Fruit fly (Drosophila melanogaster): Measurements from ENCODE around the gene CG4374.

CG4374 gene

dm6 chr3R:23388798-23389197 lies 83.3 kb downstream of the CG4374 start, which contains the start of gene CG31515:
TSS of gene CG31515 (minus strand) at chr3R:23388898.
- no peak for TF ChIP-seq h (GFP tag; optimal IDR thresholded peaks at IDR 0.05)
- no peak for TF ChIP-seq br (GFP tag; optimal IDR thresholded peaks at IDR 0.05)
- TF ChIP-seq Hr78 (GFP tag; optimal IDR thresholded peaks at IDR 0.05), result no peak
- no peak for TF ChIP-seq jim (GFP tag; optimal IDR thresholded peaks at IDR 0.05)
- no peak for TF ChIP-seq usp (GFP tag; optimal IDR thresholded peaks at IDR 0.05)
- no peak for TF ChIP-seq HLH106 (tag; optimal IDR thresholded peaks at IDR 0.05)

- TF ChIP-seq Sp1 (GFP tag; optimal IDR thresholded peaks at IDR 0.05) (no peak), woc (GFP tag; optimal IDR thresholded peaks at IDR 0.05) (no peak), foxo (GFP tag; optimal IDR thresholded peaks at IDR 0.05) (no peak), dsf (GFP tag; optimal IDR thresholded peaks at IDR 0.05; ENCODE audit: borderline replicate concordance) (no peak), Jra (GFP tag; optimal IDR thresholded peaks at IDR 0.05) (no peak), OdsH (GFP tag; optimal IDR thresholded peaks at IDR 0.05) (no peak), dl (GFP tag; optimal IDR thresholded peaks at IDR 0.05; ENCODE audit: insufficient read depth in 1 of 2, partially characterized antibody in 2 of 2) (no peak), CG9705 (GFP tag; optimal IDR thresholded peaks at IDR 0.05) (no peak), dmrt93B (GFP tag; optimal IDR thresholded peaks at IDR 0.05) (no peak), jim (GFP tag; optimal IDR thresholded peaks at IDR 0.05) (no peak), Rel (GFP tag; optimal IDR thresholded peaks at IDR 0.05) (no peak), Rel (tag; optimal IDR thresholded peaks at IDR 0.05) (no peak), Myc (optimal IDR thresholded peaks at IDR 0.05) (no peak), Hnf4 (GFP tag; optimal IDR thresholded peaks at IDR 0.05) (no peak)
Observed at dm6 chr3R:23386907-23387306, 85.2 kb downstream of the CG4374 start.

- no peak for TF ChIP-seq Rel (GFP tag; optimal IDR thresholded peaks at IDR 0.05)
- TF ChIP-seq Rel (tag; optimal IDR thresholded peaks at IDR 0.05), result no peak
- TF ChIP-seq Hr83 (GFP tag; optimal IDR thresholded peaks at IDR 0.05; ENCODE audit: poor library complexity, severe bottlenecking), result no peak
- no peak for TF ChIP-seq Myc (optimal IDR thresholded peaks at IDR 0.05)
- peak; percentile 50 for TF ChIP-seq Vsx2 (GFP tag; optimal IDR thresholded peaks at IDR 0.05; ENCODE audit: partially characterized antibody)
- TF ChIP-seq fru (GFP tag; optimal IDR thresholded peaks at IDR 0.05), result peak; percentile 96
- no peak for TF ChIP-seq ey (GFP tag; optimal IDR thresholded peaks at IDR 0.05)
- TF ChIP-seq HLH106 (tag; optimal IDR thresholded peaks at IDR 0.05), result no peak
- TF ChIP-seq Abd-B (GFP tag; optimal IDR thresholded peaks at IDR 0.05), result no peak
- no peak for TF ChIP-seq Dif (GFP tag; optimal IDR thresholded peaks at IDR 0.05; ENCODE audit: partially characterized antibody)
Observed at dm6 chr3R:23386021-23386457, 86.0 kb downstream of the CG4374 start.

- TF ChIP-seq GATAd (GFP tag; optimal IDR thresholded peaks at IDR 0.05), result no peak
- TF ChIP-seq brk (GFP tag; optimal IDR thresholded peaks at IDR 0.05), result no peak
Observed at dm6 chr3R:23384591-23385260, 87.4 kb downstream of the CG4374 start, which contains the start of gene CG4393. TSS of gene CG4393 (minus strand) at chr3R:23384777.

- TF ChIP-seq woc (GFP tag; optimal IDR thresholded peaks at IDR 0.05) (no peak), Jra (GFP tag; optimal IDR thresholded peaks at IDR 0.05) (no peak), sv (GFP tag; optimal IDR thresholded peaks at IDR 0.05) (no peak), N (GFP tag; optimal IDR thresholded peaks at IDR 0.05) (no peak), Myc (optimal IDR thresholded peaks at IDR 0.05) (no peak), h (GFP tag; optimal IDR thresholded peaks at IDR 0.05) (no peak), foxo (GFP tag; optimal IDR thresholded peaks at IDR 0.05) (no peak), tai (GFP tag; optimal IDR thresholded peaks at IDR 0.05) (no peak), pan (optimal IDR thresholded peaks at IDR 0.05) (no peak), Mio (GFP tag; optimal IDR thresholded peaks at IDR 0.05) (no peak), Hnf4 (GFP tag; optimal IDR thresholded peaks at IDR 0.05) (no peak), usp (GFP tag; optimal IDR thresholded peaks at IDR 0.05) (no peak), Sp1 (GFP tag; optimal IDR thresholded peaks at IDR 0.05) (no peak), sage (GFP tag; optimal IDR thresholded peaks at IDR 0.05) (no peak), Dif (GFP tag; optimal IDR thresholded peaks at IDR 0.05; ENCODE audit: partially characterized antibody) (no peak), lola (GFP tag; optimal IDR thresholded peaks at IDR 0.05) (no peak), Abd-B (GFP tag; optimal IDR thresholded peaks at IDR 0.05) (no peak)
Observed at dm6 chr3R:23383723-23384122, 88.4 kb downstream of the CG4374 start.

All from whole organism, wandering third instar larva.